Fruit fly (Drosophila melanogaster): ENCODE data around the gene ND-42.

The ND-42 gene

dm6 chr3R:22026922-22027742 lies at the start of gene ND-42, which contains the start of gene Cchl (continued):
- TF ChIP-seq bsh (GFP tag; optimal IDR thresholded peaks at IDR 0.05) (peak; percentile 37 to 73), sima (GFP tag; optimal IDR thresholded peaks at IDR 0.05) (no peak), bigmax (GFP tag; optimal IDR thresholded peaks at IDR 0.05) (no peak), Atf6 (GFP tag; IDR thresholded peaks at IDR 0.05) (peak; percentile 80; the same call in 1 of the 2 replicates), CG5245 (GFP tag; optimal IDR thresholded peaks at IDR 0.05) (peak; percentile 66), corto (GFP tag; optimal IDR thresholded peaks at IDR 0.05) (peak; percentile 71), CG2199 (GFP tag; IDR thresholded peaks at IDR 0.05) (0 out of 3 replicates have a peak, but pooled peaks have one; percentile 38), Adf1 (GFP tag; IDR thresholded peaks at IDR 0.05) (0 out of 2 replicates have a peak, but pooled peaks have one; percentile 19), CG7357 (GFP tag; IDR thresholded peaks at IDR 0.05) (peak; percentile 28; the same call in 1 of the 3 replicates), Max (GFP tag; optimal IDR thresholded peaks at IDR 0.05) (peak; percentile 84), CG3726 (GFP tag; IDR thresholded peaks at IDR 0.05) (0 out of 3 replicates have a peak, but pooled peaks have one; percentile 15), dpn (GFP tag; optimal IDR thresholded peaks at IDR 0.05) (peak; percentile 71 to 78), bowl (GFP tag; IDR thresholded peaks at IDR 0.05) (0 out of 2 replicates have a peak, but pooled peaks have one; percentile 36), CG16863 (GFP tag; optimal IDR thresholded peaks at IDR 0.05) (peak; percentile 71), unc-4 (GFP tag; IDR thresholded peaks at IDR 0.05; ENCODE audit: partially characterized antibody) (peak; percentile 60), schlank (tag; optimal IDR thresholded peaks at IDR 0.05) (peak; percentile 35), fd96Cb (tag; optimal IDR thresholded peaks at IDR 0.05) (peak; percentile 69), CG11398 (GFP tag; optimal IDR thresholded peaks at IDR 0.05) (no peak), CG18764 (GFP tag; optimal IDR thresholded peaks at IDR 0.05) (peak; percentile 80), CG16815 (GFP tag; optimal IDR thresholded peaks at IDR 0.05) (peak; percentile 81), jing (GFP tag; optimal IDR thresholded peaks at IDR 0.05) (no peak), CG7987 (GFP tag; optimal IDR thresholded peaks at IDR 0.05) (peak; percentile 1), Xbp1 (GFP tag; optimal IDR thresholded peaks at IDR 0.05) (peak; percentile 85), CG4282 (GFP tag; optimal IDR thresholded peaks at IDR 0.05) (peak; percentile 14), CG10979 (tag; optimal IDR thresholded peaks at IDR 0.05) (peak; percentile 70), CG8478 (optimal IDR thresholded peaks at IDR 0.05) (no peak), Elba2 (GFP tag; optimal IDR thresholded peaks at IDR 0.05) (no peak), psq (GFP tag; optimal IDR thresholded peaks at IDR 0.05) (peak; percentile 65), CG2116 (GFP tag; optimal IDR thresholded peaks at IDR 0.05) (peak; percentile 81), Trl (optimal IDR thresholded peaks at IDR 0.05) (no peak), Trl (GFP tag; optimal IDR thresholded peaks at IDR 0.05) (peak; percentile 79), sens (GFP tag) (peak; percentile 96), Aef1 (GFP tag; IDR thresholded peaks at IDR 0.05) (peak; percentile 73; the same call in 2 of the 3 replicates), unpg (GFP tag; optimal IDR thresholded peaks at IDR 0.05) (peak; percentile 79), abd-A (tag; optimal IDR thresholded peaks at IDR 0.05) (no peak), Hmx (GFP tag; optimal IDR thresholded peaks at IDR 0.05) (no peak), D19A (tag; optimal IDR thresholded peaks at IDR 0.05) (no peak), amos (GFP tag; IDR thresholded peaks at IDR 0.05; ENCODE audit: partially characterized antibody) (peak; percentile 52), slbo (GFP tag; IDR thresholded peaks at IDR 0.05) (peak; percentile 76), esg (GFP tag; conservative IDR thresholded peaks at IDR 0.05) (peak; percentile 58), jumu (GFP tag; optimal IDR thresholded peaks at IDR 0.05) (peak; percentile 61), Camta (GFP tag; optimal IDR thresholded peaks at IDR 0.05) (peak; percentile 59), mam (GFP tag; optimal IDR thresholded peaks at IDR 0.05) (peak; percentile 78), gsb-n (tag; optimal IDR thresholded peaks at IDR 0.05) (no peak), CG18476 (GFP tag; optimal IDR thresholded peaks at IDR 0.05) (peak; percentile 80), tll (GFP tag; optimal IDR thresholded peaks at IDR 0.05) (peak in 1 of 2 experiments; percentile 14), kni (GFP tag; optimal IDR thresholded peaks at IDR 0.05) (peak; percentile 88), Dek (tag; optimal IDR thresholded peaks at IDR 0.05) (peak; percentile 76), hb (GFP tag; IDR thresholded peaks at IDR 0.05; ENCODE audit: partially characterized antibody) (no peak)

All from whole organism, embryonic.